Fruit fly (Drosophila melanogaster): ENCODE data around the gene CG32365.
A peak's percentile ranks its signal among the peaks of the same experiment; 100 is the strongest.

DNA sequence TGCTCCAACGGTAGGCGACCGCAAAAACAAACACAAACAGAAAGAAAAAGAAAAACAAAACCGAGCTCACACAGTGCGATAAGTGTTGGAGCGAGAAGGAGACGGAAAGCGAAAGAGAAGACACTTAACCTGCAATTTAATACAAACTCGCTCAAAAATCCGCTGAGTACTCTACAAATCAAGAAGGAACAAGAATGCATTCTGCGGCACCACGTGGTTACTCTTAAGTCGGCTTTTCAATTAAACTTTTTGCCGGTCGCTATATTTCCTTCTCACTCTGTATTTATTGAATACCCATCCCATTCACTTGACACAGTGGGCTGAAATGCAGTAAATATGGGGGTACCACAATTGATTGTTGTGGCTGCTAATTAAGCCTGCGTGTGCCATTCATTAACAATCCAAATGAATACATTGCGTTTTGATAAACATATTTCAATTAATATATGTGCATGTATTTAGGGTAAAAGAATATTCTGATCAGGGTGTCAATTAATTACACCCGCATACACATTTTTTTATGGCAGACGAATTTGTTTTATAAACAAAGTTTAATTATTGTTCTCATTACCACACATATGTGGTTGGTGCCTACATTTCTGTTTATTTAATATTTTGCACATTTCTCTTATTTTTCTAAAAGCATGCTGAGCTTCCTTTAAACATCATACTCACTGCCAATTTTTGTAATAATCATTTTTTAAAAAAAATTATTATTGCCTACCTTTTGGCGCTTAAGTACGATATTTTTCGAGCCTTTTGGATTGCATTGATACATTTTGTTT lies 6.4 kb upstream of the CG32365 start:
- TF ChIP-seq CG16863 (GFP tag; optimal IDR thresholded peaks at IDR 0.05): no peak
- no peak for TF ChIP-seq CG14667 (GFP tag; IDR thresholded peaks at IDR 0.05)
- TF ChIP-seq CG15269 (tag; optimal IDR thresholded peaks at IDR 0.05): peak; percentile 29

All from whole organism, embryonic.